Fruit fly (Drosophila melanogaster): ENCODE results near the gene CG8563.

CG8563 gene

DNA sequence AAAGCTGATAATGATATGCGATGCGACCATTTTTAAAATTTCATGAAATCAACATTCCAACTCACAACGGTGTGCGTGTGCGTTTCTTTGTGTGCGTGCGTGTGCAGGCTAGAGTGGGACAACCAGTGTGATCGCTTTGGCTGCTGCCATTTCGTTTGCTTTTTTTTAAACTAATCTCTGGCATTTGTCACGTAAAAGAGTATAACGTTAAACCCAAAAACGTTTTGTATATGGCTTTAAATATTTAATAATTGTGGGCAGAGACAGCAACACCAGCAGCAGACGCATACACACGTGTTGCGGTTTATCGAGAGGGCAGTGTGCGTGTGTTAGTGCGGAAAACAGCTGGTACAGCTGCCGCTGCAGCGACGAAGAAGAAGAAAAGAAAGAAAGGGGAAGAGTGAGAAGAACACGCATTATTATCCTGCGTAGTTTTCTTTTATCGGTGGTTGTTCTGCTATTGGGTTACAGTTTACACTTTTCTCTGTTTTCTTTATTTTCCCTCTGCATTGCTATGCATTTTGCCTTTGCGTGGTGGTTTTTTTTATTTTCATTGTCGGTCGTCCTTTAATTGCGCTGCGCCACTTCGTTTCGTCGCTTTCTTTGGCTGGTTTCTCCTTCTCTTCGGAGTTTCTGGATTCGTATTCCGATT, 20.2 kb upstream of the CG8563 start:
- TF ChIP-seq noc (tag; optimal IDR thresholded peaks at IDR 0.05): peak; percentile 11

DNA sequence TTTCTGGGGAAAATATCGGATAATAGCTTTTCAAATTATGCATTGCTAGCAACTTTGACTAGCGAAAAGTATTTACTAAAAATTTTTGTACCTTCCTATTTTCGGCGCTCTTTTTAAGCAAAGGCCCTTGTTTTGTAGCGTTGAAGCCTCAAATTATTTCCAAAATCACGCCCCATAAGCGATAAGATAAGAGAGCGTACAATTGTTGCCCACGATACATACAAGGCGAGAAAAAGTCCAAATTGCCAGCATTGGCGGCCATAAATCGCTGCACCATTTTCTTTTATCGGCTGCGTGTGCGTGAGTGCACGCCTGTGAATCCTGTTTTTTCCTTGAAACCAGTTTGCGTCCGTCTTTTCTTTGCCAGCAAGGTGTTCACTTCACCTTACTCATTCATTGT, 19.3 kb upstream of the CG8563 start:
- TF ChIP-seq noc (tag; optimal IDR thresholded peaks at IDR 0.05): no peak

- no peak for TF ChIP-seq noc (tag; optimal IDR thresholded peaks at IDR 0.05)
Observed at dm6 chr3L:7376151-7376550, 14.4 kb upstream of the CG8563 start.

dm6 chr3L:7376830-7377229, 13.7 kb upstream of the CG8563 start:
- no peak for TF ChIP-seq noc (tag; optimal IDR thresholded peaks at IDR 0.05)

dm6 chr3L:7380395-7380794, 10.1 kb upstream of the CG8563 start:
- TF ChIP-seq noc (tag; optimal IDR thresholded peaks at IDR 0.05): no peak

DNA sequence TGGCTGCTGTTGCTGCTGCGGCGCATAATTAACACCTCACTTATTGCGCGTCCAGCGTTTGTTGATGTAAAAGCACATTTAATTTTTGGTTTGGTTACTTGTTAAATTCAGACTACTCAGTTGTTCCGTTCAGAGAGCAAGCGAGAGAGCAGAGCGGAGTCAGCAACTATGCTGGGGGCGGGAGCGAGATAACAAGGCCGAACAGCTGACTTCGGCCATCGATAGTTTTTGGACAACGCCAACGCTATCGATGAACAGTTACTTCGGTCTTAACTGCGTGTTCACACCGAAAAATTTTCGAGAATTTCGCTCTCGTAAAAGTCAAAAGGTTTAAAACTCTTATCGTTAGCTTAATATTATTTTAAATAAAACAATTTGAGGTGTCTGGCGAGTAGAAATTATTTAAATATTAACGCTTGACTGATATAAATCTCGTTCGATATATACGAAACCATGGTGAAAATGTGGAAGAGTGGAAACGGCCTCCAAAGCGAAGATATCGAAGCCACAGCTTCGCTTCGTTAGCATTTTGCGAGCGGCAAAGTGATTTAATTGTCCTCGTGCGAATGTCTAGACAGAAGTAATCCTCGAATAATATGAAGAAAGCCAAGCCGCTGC, 9.1 kb upstream of the CG8563 start, which contains the start of the genes SMSr and smid:
Gene SMSr, minus strand, starts transcription at position 116 of the 618 bp plus-strand sequence.
Gene smid, plus strand, starts transcription at position 256 of the 618 bp plus-strand sequence.
- peak; percentile 39 for TF ChIP-seq noc (tag; optimal IDR thresholded peaks at IDR 0.05)

DNA sequence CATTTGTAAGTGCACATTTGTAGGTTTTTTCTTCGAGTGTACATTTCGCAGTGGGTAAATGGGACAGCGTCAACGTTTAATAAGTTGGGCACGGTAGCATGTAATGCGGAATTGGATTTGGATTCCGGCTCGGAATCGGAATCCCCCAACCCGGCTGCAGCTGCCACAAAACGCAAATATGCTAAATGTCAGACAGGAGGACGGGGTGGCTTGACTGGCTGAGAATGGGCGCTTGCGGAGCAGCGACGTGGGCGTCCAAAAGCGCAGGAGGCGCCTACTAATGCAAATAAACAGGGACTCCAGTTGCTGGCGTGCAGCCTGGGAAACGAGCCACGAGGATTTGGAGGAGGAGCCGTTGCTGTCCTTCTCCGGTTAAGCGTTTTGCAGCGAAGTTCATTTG, 2.7 kb upstream of the CG8563 start, which contains the start of gene CG8564:
Gene CG8564, minus strand, starts transcription at position 101 of the 400 bp plus-strand sequence.
- no peak for TF ChIP-seq noc (tag; optimal IDR thresholded peaks at IDR 0.05)

dm6 chr3L:7390004-7390403, 538 bp upstream of the CG8563 start:
- TF ChIP-seq noc (tag; optimal IDR thresholded peaks at IDR 0.05): no peak

DNA sequence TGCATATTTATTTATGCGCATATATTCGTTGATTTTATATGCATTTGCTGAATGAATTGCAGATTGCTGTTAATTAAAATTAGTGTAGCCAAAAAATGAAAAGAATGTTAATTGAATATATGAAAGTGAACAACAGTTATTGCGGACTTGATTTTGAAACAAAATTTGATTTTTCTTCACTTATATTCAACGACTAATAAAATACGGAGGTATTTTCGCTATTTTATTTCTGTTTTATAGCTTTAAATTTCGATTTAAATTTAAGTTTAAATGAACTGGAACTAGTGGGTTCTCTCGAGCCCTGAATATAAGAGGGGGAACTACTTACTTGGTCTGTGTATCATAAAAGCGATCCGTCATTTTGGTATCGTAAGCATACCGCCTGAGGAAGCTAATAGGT, 5.5 kb downstream of the CG8563 start, which contains the start of gene CG32379:
Gene CG32379, plus strand, starts transcription at position 301 of the 400 bp plus-strand sequence.
- no peak for TF ChIP-seq noc (tag; optimal IDR thresholded peaks at IDR 0.05)

dm6 chr3L:7397979-7398378, 7.4 kb downstream of the CG8563 start, which contains the start of gene CG8562:
Gene CG8562, plus strand, starts transcription at chr3L:7398285.
- TF ChIP-seq noc (tag; optimal IDR thresholded peaks at IDR 0.05): peak; percentile 81

- no peak for TF ChIP-seq noc (tag; optimal IDR thresholded peaks at IDR 0.05)
Observed at dm6 chr3L:7399770-7400169, 9.2 kb downstream of the CG8563 start, which contains the start of gene CG18417. Gene CG18417, plus strand, starts transcription at chr3L:7400070.

DNA sequence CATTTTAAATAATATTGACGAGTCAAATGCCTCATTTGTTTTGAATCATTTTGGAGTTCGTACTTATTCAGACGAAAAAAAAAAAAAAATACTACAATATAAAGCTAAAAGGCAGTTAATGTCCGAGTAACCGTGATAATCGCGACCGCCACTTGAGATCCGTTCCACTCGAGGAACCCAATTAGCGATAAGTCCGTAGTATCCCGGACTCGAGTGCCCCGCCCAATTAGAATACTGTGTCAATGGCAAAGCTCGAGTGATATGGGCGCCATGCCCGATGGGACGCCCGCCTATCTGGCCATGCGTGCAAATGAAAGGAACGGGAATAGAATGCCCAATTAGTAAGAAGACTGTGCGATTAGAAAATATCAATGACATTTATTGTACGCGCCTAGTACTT, 11.4 kb downstream of the CG8563 start:
- TF ChIP-seq noc (tag; optimal IDR thresholded peaks at IDR 0.05): no peak

- TF ChIP-seq noc (tag; optimal IDR thresholded peaks at IDR 0.05): peak; percentile 48
Observed at dm6 chr3L:7404081-7404480, 13.5 kb downstream of the CG8563 start, which contains the start of gene CG8560. Gene CG8560, minus strand, starts transcription at chr3L:7404181.

dm6 chr3L:7422578-7422977, 32.0 kb downstream of the CG8563 start:
- TF ChIP-seq noc (tag; optimal IDR thresholded peaks at IDR 0.05): no peak

- no peak for TF ChIP-seq noc (tag; optimal IDR thresholded peaks at IDR 0.05)
Observed at dm6 chr3L:7423517-7423916, 33.0 kb downstream of the CG8563 start, which contains the start of gene CG42458. Gene CG42458, plus strand, starts transcription at chr3L:7423827.

- no peak for TF ChIP-seq noc (tag; optimal IDR thresholded peaks at IDR 0.05)
Observed at dm6 chr3L:7432265-7432664, 41.7 kb downstream of the CG8563 start.

- no peak for TF ChIP-seq noc (tag; optimal IDR thresholded peaks at IDR 0.05)
Observed at dm6 chr3L:7432811-7433324, 42.3 kb downstream of the CG8563 start.
